Fruit fly (Drosophila melanogaster) Kc167 (cell line): ENCODE measurements around the gene Duba.

Source experiments
- Myc ChIP-seq: fragments of >200 bp; optimal IDR thresholded peaks from 2 replicates; lab custom pipeline; 2017; ENCODE audit warnings: missing external identifiers
- Sin3A ChIP-seq: fragments of >200 bp; optimal IDR thresholded peaks from 2 replicates; lab custom pipeline; 2018; ENCODE audit warnings: missing external identifiers
- psq ChIP-seq: fragments of >200 bp; optimal IDR thresholded peaks from 2 replicates; lab custom pipeline; 2017; ENCODE audit warnings: missing external identifiers
- ttk ChIP-seq: sonication (Bioruptor generic); optimal IDR thresholded peaks from 2 replicates; lab custom pipeline; 2017; ENCODE audit warnings: missing external identifiers

dm6 chr3L:11556637-11557036 is 52.6 kb downstream of the Duba start:
- TF ChIP-seq ttk (lab: Kevin White, UChicago): no peak
- no peak for TF ChIP-seq psq (lab: Kevin White, UChicago)
- TF ChIP-seq Myc (lab: Kevin White, UChicago): no peak
- TF ChIP-seq Sin3A: no peak
